Worm (Caenorhabditis elegans) whole organism, L3 larva: ENCODE measurements around the gene str-134.
A peak's percentile ranks its signal among the peaks of the same experiment; 100 is the strongest.

Experiments used
- ZK546.5 ChIP-seq: sonication (generic microtip); optimal IDR thresholded peaks from 2 replicates; lab custom pipeline; 2017; ENCODE audit warnings: missing biosample characterization, missing genetic modification characterization
- aly-2 ChIP-seq: fragments of 150-350 bp; optimal IDR thresholded peaks from 2 replicates; lab custom pipeline; 2014; ENCODE audit warnings: missing biosample characterization, missing genetic modification characterization
- ama-1 ChIP-seq: fragments of 150-350 bp; optimal IDR thresholded peaks from 2 replicates; lab custom pipeline; 2018
- egl-27 ChIP-seq: sonication (generic microtip); optimal IDR thresholded peaks from 4 replicates; lab custom pipeline; 2017; ENCODE audit warnings: missing biosample characterization, missing genetic modification reagents, missing genetic modification characterization
- nhr-11 ChIP-seq: fragments of 150-350 bp; optimal IDR thresholded peaks from 2 replicates; lab custom pipeline; 2014; ENCODE audit warnings: missing biosample characterization, missing genetic modification characterization
- nhr-28 ChIP-seq: fragments of 150-350 bp; optimal IDR thresholded peaks from 2 replicates; lab custom pipeline; 2014; ENCODE audit warnings: missing biosample characterization, missing genetic modification characterization
- nhr-76 ChIP-seq: fragments of 150-350 bp; sonication (generic microtip); optimal IDR thresholded peaks from 5 replicates; lab custom pipeline; 2014; ENCODE audit warnings: missing biosample characterization, missing genetic modification characterization

- TF ChIP-seq ama-1 (lab: Kevin White, UChicago) (peak; percentile 4), nhr-11 (tag; lab: Kevin White, UChicago) (no peak), aly-2 (tag; lab: Kevin White, UChicago) (no peak), egl-27 (tag; lab: Kevin White, UChicago) (no peak), nhr-28 (tag; lab: Kevin White, UChicago) (peak; percentile 1), ZK546.5 (tag; lab: Kevin White, UChicago) (no peak), nhr-76 (peak; percentile 20)
These were observed 29.8 kb downstream of the str-134 start, which contains the start of gene sti-1 for ce11 chrV:773256-773655.
